Fruit fly (Drosophila melanogaster): ENCODE measurements around the gene Osi18.

DNA sequence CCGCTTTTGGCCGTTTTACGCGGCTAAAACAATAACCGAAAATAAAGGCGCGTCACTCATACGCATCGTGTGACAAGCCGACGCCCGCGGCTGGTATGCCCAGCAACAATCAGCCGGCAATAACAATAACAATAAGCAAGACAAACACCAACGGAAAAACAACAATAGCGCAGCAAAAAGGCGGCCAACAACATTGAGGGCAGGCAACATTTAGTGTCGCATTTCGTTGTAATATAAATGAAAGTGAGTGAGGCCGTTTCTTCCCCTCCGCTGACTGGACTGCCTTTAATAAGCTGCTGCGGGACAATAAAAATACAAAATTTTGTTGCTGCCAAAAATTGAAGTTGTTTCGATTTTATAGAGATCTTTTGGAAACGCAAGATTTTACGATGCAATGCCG is 32.9 kb upstream of the Osi18 start:
- TF ChIP-seq psq (optimal IDR thresholded peaks at IDR 0.05) (no peak), ttk (optimal IDR thresholded peaks at IDR 0.05) (no peak), Myc (optimal IDR thresholded peaks at IDR 0.05) (no peak), h (optimal IDR thresholded peaks at IDR 0.05) (no peak)

All from Kc167 (cell line).